Fruit fly (Drosophila melanogaster): ENCODE measurements around the gene CG18417.

The CG18417 gene

dm6 chr3L:7367798-7368678 is 31.8 kb upstream of the CG18417 start (continued):
- TF ChIP-seq CG17912 (GFP tag; optimal IDR thresholded peaks at IDR 0.05) (no peak), CG4424 (GFP tag; optimal IDR thresholded peaks at IDR 0.05) (peak; percentile 46), dpn (GFP tag; optimal IDR thresholded peaks at IDR 0.05) (peak; percentile 7 to 18), Nf-YA (GFP tag; IDR thresholded peaks at IDR 0.05) (no peak), CG10431 (GFP tag; optimal IDR thresholded peaks at IDR 0.05) (peak; percentile 1), unc-4 (GFP tag; IDR thresholded peaks at IDR 0.05; ENCODE audit: partially characterized antibody) (0 out of 2 replicates have a peak, but pooled peaks have one; percentile 30), CG12104 (GFP tag; optimal IDR thresholded peaks at IDR 0.05) (no peak), E2f2 (GFP tag; IDR thresholded peaks at IDR 0.05) (peak; percentile 24; the same call in 1 of the 2 replicates), CG4617 (GFP tag; optimal IDR thresholded peaks at IDR 0.05; ENCODE audit: borderline replicate concordance) (no peak), stc (GFP tag; IDR thresholded peaks at IDR 0.05) (0 out of 2 replicates have a peak, but pooled peaks have one; percentile 38), hth (optimal IDR thresholded peaks at IDR 0.05) (no peak), CG2712 (tag; optimal IDR thresholded peaks at IDR 0.05) (peak; percentile 96), Pdp1 (GFP tag; optimal IDR thresholded peaks at IDR 0.05) (peak in 1 of 2 experiments; percentile 49), Hr39 (optimal IDR thresholded peaks at IDR 0.05) (no peak), CG7786 (GFP tag; optimal IDR thresholded peaks at IDR 0.05) (no peak), CG14014 (GFP tag; IDR thresholded peaks at IDR 0.05) (peak; percentile 24; the same call in 1 of the 2 replicates), CG3838 (GFP tag; optimal IDR thresholded peaks at IDR 0.05) (no peak), Aef1 (GFP tag; IDR thresholded peaks at IDR 0.05) (no peak), CG33557 (GFP tag; optimal IDR thresholded peaks at IDR 0.05) (no peak), kah (GFP tag; optimal IDR thresholded peaks at IDR 0.05) (peak; percentile 98), Oli (tag; optimal IDR thresholded peaks at IDR 0.05) (peak; percentile 40), Atf-2 (GFP tag; optimal IDR thresholded peaks at IDR 0.05) (no peak), zen (tag; optimal IDR thresholded peaks at IDR 0.05) (no peak), CG10321 (GFP tag; IDR thresholded peaks at IDR 0.05) (no peak), CG6689 (GFP tag; IDR thresholded peaks at IDR 0.05) (peak; percentile 45; the same call in 1 of the 2 replicates), pita (GFP tag; optimal IDR thresholded peaks at IDR 0.05) (no peak), H2.0 (GFP tag; IDR thresholded peaks at IDR 0.05) (no peak), grn (GFP tag; optimal IDR thresholded peaks at IDR 0.05) (peak; percentile 50), CG1529 (GFP tag; optimal IDR thresholded peaks at IDR 0.05) (no peak), Hsf (GFP tag; optimal IDR thresholded peaks at IDR 0.05) (peak; percentile 7), cas (GFP tag; IDR thresholded peaks at IDR 0.05) (no peak), repo (GFP tag; optimal IDR thresholded peaks at IDR 0.05) (peak; percentile 2), ato (GFP tag; IDR thresholded peaks at IDR 0.05; ENCODE audit: partially characterized antibody) (0 out of 2 replicates have a peak, but pooled peaks have one; percentile 32), Oaz (GFP tag; IDR thresholded peaks at IDR 0.05) (no peak), Hr51 (GFP tag; optimal IDR thresholded peaks at IDR 0.05) (peak in 1 of 2 experiments; percentile 40), ems (GFP tag; optimal IDR thresholded peaks at IDR 0.05) (peak; percentile 31), tap (tag; optimal IDR thresholded peaks at IDR 0.05) (peak; percentile 29), corto (GFP tag; optimal IDR thresholded peaks at IDR 0.05) (no peak), CG12155 (GFP tag; optimal IDR thresholded peaks at IDR 0.05) (no peak), CG10366 (GFP tag; IDR thresholded peaks at IDR 0.05) (peak; percentile 40; the same call in 1 of the 2 replicates), salm (tag; optimal IDR thresholded peaks at IDR 0.05) (no peak), knrl (GFP tag; IDR thresholded peaks at IDR 0.05; ENCODE audit: partially characterized antibody) (no peak), Dad (GFP tag; optimal IDR thresholded peaks at IDR 0.05) (no peak), CG2199 (GFP tag; IDR thresholded peaks at IDR 0.05) (0 out of 3 replicates have a peak, but pooled peaks have one; percentile 67), luna (GFP tag; optimal IDR thresholded peaks at IDR 0.05) (no peak), chif (GFP tag; optimal IDR thresholded peaks at IDR 0.05) (no peak), CG8388 (GFP tag; optimal IDR thresholded peaks at IDR 0.05) (no peak), stwl (tag; optimal IDR thresholded peaks at IDR 0.05) (no peak), Neu2 (GFP tag; optimal IDR thresholded peaks at IDR 0.05; ENCODE audit: borderline replicate concordance) (no peak)

Data from whole organism, embryonic.